Worm (Caenorhabditis elegans) whole organism, L2 larva: ENCODE measurements around the gene F37C12.14.

Experiments used
- C34F6.9 ChIP-seq: fragments of 150-350 bp; optimal IDR thresholded peaks from 2 replicates; lab custom pipeline; 2014; ENCODE audit warnings: missing biosample characterization, missing genetic modification characterization
- F13H6.1 ChIP-seq: sonication (generic microtip); optimal IDR thresholded peaks from 2 replicates; lab custom pipeline; 2016; ENCODE audit warnings: missing genetic modification characterization, missing compliant biosample characterization
- R02D3.7 ChIP-seq: fragments of 150-350 bp; optimal IDR thresholded peaks from 2 replicates; lab custom pipeline; 2014; ENCODE audit warnings: missing biosample characterization, missing genetic modification characterization
- Y55F3AM.14 ChIP-seq: fragments of 200-800 bp; sonication (Bioruptor generic); optimal IDR thresholded peaks from 2 replicates; lab custom pipeline; 2018; ENCODE audit warnings: mild to moderate bottlenecking, missing genetic modification characterization, missing compliant biosample characterization
- ZK546.5 ChIP-seq: sonication (generic microtip); optimal IDR thresholded peaks from 2 replicates; lab custom pipeline; 2017; ENCODE audit warnings: missing biosample characterization, missing genetic modification characterization
- alr-1 ChIP-seq: fragments of 150-350 bp; optimal IDR thresholded peaks from 2 replicates; lab custom pipeline; 2014; ENCODE audit warnings: missing biosample characterization, missing genetic modification characterization
- aly-2 ChIP-seq: fragments of 150-350 bp; optimal IDR thresholded peaks from 2 replicates; lab custom pipeline; 2014; ENCODE audit warnings: missing biosample characterization, missing genetic modification characterization
- ama-1 ChIP-seq: fragments of 150-350 bp; optimal IDR thresholded peaks from 2 replicates; lab custom pipeline; 2018; ENCODE audit warnings: inconsistent platforms
- blmp-1 ChIP-seq: sonication (generic microtip); optimal IDR thresholded peaks from 2 replicates; lab custom pipeline; 2017; ENCODE audit warnings: missing genetic modification characterization, mild to moderate bottlenecking, missing compliant biosample characterization, antibody characterized with exemption, moderate library complexity; ENCODE audit not compliant: insufficient read depth
- ceh-16 ChIP-seq: fragments of 150-350 bp; optimal IDR thresholded peaks from 2 replicates; lab custom pipeline; 2014; ENCODE audit warnings: missing biosample characterization, missing genetic modification characterization
- ceh-82 ChIP-seq: fragments of 150-350 bp; optimal IDR thresholded peaks from 2 replicates; lab custom pipeline; 2014; ENCODE audit warnings: missing biosample characterization, missing genetic modification characterization
- crh-2 ChIP-seq: sonication (generic microtip); optimal IDR thresholded peaks from 2 replicates; lab custom pipeline; 2017; ENCODE audit warnings: missing biosample characterization, missing genetic modification characterization
- dmd-4 ChIP-seq: sonication (generic microtip); optimal IDR thresholded peaks from 2 replicates; lab custom pipeline; 2017; ENCODE audit warnings: missing biosample characterization, missing genetic modification characterization
- egl-27 ChIP-seq: sonication (generic microtip); optimal IDR thresholded peaks from 3 replicates; lab custom pipeline; 2017; ENCODE audit warnings: missing biosample characterization, missing genetic modification reagents, missing genetic modification characterization
- elt-1 ChIP-seq: fragments of 150-350 bp; optimal IDR thresholded peaks from 2 replicates; lab custom pipeline; 2014; ENCODE audit warnings: missing biosample characterization, missing genetic modification characterization
- elt-3 ChIP-seq: sonication (generic microtip); optimal IDR thresholded peaks from 2 replicates; lab custom pipeline; 2017; ENCODE audit warnings: missing biosample characterization, missing genetic modification characterization
- fos-1 ChIP-seq: fragments of 150-350 bp; optimal IDR thresholded peaks from 2 replicates; lab custom pipeline; 2014; ENCODE audit warnings: missing biosample characterization, missing genetic modification characterization
- gmeb-1 ChIP-seq: fragments of 150-350 bp; optimal IDR thresholded peaks from 2 replicates; lab custom pipeline; 2014; ENCODE audit warnings: missing biosample characterization, missing genetic modification characterization
- lin-11 ChIP-seq: fragments of 150-350 bp; sonication (generic microtip); optimal IDR thresholded peaks from 2 replicates; lab custom pipeline; 2014; ENCODE audit warnings: missing biosample characterization, missing genetic modification characterization, inconsistent platforms, mixed read lengths
- lin-13 ChIP-seq: fragments of 150-350 bp; optimal IDR thresholded peaks from 2 replicates; lab custom pipeline; 2014; ENCODE audit warnings: missing biosample characterization, missing genetic modification reagents, missing genetic modification characterization
- lin-39 ChIP-seq: fragments of 150-350 bp; optimal IDR thresholded peaks from 2 replicates; lab custom pipeline; 2014; ENCODE audit warnings: missing biosample characterization, missing genetic modification reagents, missing genetic modification characterization
- lsy-2 ChIP-seq, 2 experiments: fragments of 150-350 bp in 1 of 2; sonication (generic microtip) in 1 of 2; optimal IDR thresholded peaks; 2 replicates each; lab custom pipeline; 2014 to 2017; ENCODE audit warnings: missing biosample characterization in 2 of 2, missing genetic modification characterization in 2 of 2
- mab-5 ChIP-seq: fragments of 150-350 bp; optimal IDR thresholded peaks from 2 replicates; lab custom pipeline; 2014; ENCODE audit warnings: missing biosample characterization, missing genetic modification characterization
- mbf-1 ChIP-seq: sonication (generic microtip); optimal IDR thresholded peaks from 2 replicates; lab custom pipeline; 2017; ENCODE audit warnings: missing biosample characterization, missing genetic modification characterization
- mdl-1 ChIP-seq, 2 experiments: fragments of 150-350 bp in 1 of 2; sonication (generic microtip) in 1 of 2; optimal IDR thresholded peaks; 2 replicates each; lab custom pipeline; 2017; ENCODE audit warnings: missing biosample characterization in 2 of 2, missing genetic modification characterization in 2 of 2
- nhr-10 ChIP-seq: sonication (generic microtip); optimal IDR thresholded peaks from 2 replicates; lab custom pipeline; 2017; ENCODE audit warnings: missing biosample characterization, missing genetic modification characterization
- nhr-11 ChIP-seq: fragments of 150-350 bp; optimal IDR thresholded peaks from 2 replicates; lab custom pipeline; 2014; ENCODE audit warnings: missing biosample characterization, missing genetic modification characterization
- nhr-12 ChIP-seq: fragments of 150-350 bp; optimal IDR thresholded peaks from 2 replicates; lab custom pipeline; 2014; ENCODE audit warnings: missing biosample characterization, missing genetic modification characterization
- nhr-129 ChIP-seq: fragments of 150-350 bp; optimal IDR thresholded peaks from 2 replicates; lab custom pipeline; 2014; ENCODE audit warnings: missing biosample characterization, missing genetic modification characterization
- nhr-21 ChIP-seq: fragments of 150-350 bp; optimal IDR thresholded peaks from 2 replicates; lab custom pipeline; 2014; ENCODE audit warnings: missing biosample characterization, missing genetic modification characterization
- nhr-23 ChIP-seq: fragments of 150-350 bp; optimal IDR thresholded peaks from 2 replicates; lab custom pipeline; 2014; ENCODE audit warnings: missing biosample characterization, missing genetic modification reagents, missing genetic modification characterization
- nhr-237 ChIP-seq: fragments of 150-350 bp; optimal IDR thresholded peaks from 2 replicates; lab custom pipeline; 2014; ENCODE audit warnings: missing biosample characterization, missing genetic modification characterization
- nhr-25 ChIP-seq: fragments of 150-350 bp; sonication (generic microtip); optimal IDR thresholded peaks from 3 replicates; lab custom pipeline; 2014; ENCODE audit warnings: missing biosample characterization, missing genetic modification characterization
- nhr-6 ChIP-seq: fragments of 150-350 bp; optimal IDR thresholded peaks from 2 replicates; lab custom pipeline; 2014; ENCODE audit warnings: missing biosample characterization, missing genetic modification characterization
- nhr-77 ChIP-seq: fragments of 150-350 bp; optimal IDR thresholded peaks from 2 replicates; lab custom pipeline; 2014; ENCODE audit warnings: missing biosample characterization, missing genetic modification characterization
- peb-1 ChIP-seq: fragments of 150-350 bp; optimal IDR thresholded peaks from 2 replicates; lab custom pipeline; 2014; ENCODE audit warnings: missing biosample characterization, missing genetic modification characterization
- sem-4 ChIP-seq: fragments of 150-350 bp; optimal IDR thresholded peaks from 2 replicates; lab custom pipeline; 2014; ENCODE audit warnings: missing biosample characterization, missing genetic modification reagents, missing genetic modification characterization
- skn-1 ChIP-seq: sonication (generic microtip); optimal IDR thresholded peaks from 2 replicates; lab custom pipeline; 2017; ENCODE audit warnings: missing biosample characterization, missing genetic modification characterization
- sma-3 ChIP-seq: sonication (generic microtip); optimal IDR thresholded peaks from 2 replicates; lab custom pipeline; 2016; ENCODE audit warnings: missing genetic modification reagents, missing genetic modification characterization, missing compliant biosample characterization
- sma-9 ChIP-seq, 2 experiments: fragments of 150-350 bp in 1 of 2; sonication (generic microtip) in 1 of 2; optimal IDR thresholded peaks; 2 replicates each; lab custom pipeline; 2014 to 2016; ENCODE audit warnings: missing genetic modification characterization in 2 of 2, mild to moderate bottlenecking in 1 of 2, missing biosample characterization in 1 of 2, missing compliant biosample characterization in 1 of 2, missing genetic modification reagents in 1 of 2, moderate library complexity in 1 of 2
- snpc-4 ChIP-seq: fragments of 150-350 bp; optimal IDR thresholded peaks from 2 replicates; lab custom pipeline; 2014; ENCODE audit warnings: missing biosample characterization, missing genetic modification characterization
- unc-39 ChIP-seq: fragments of 150-350 bp; optimal IDR thresholded peaks from 2 replicates; lab custom pipeline; 2014; ENCODE audit warnings: missing biosample characterization, missing genetic modification characterization
- unc-55 ChIP-seq: fragments of 150-350 bp; sonication (generic microtip); optimal IDR thresholded peaks from 3 replicates; lab custom pipeline; 2014; ENCODE audit warnings: missing biosample characterization, missing genetic modification reagents, missing genetic modification characterization
- ztf-1 ChIP-seq: fragments of 200-800 bp; sonication (Bioruptor generic); conservative IDR thresholded peaks from 2 replicates; pipeline ENCODE4 v1.3.6; 2022; ENCODE audit warnings: missing genetic modification characterization, missing compliant biosample characterization
- ztf-11 ChIP-seq: sonication (generic microtip); optimal IDR thresholded peaks from 2 replicates; lab custom pipeline; 2017; ENCODE audit warnings: missing biosample characterization, missing genetic modification characterization
- ztf-4 ChIP-seq: fragments of 150-350 bp; optimal IDR thresholded peaks from 2 replicates; lab custom pipeline; 2014; ENCODE audit warnings: missing biosample characterization, missing genetic modification characterization

The F37C12.14 gene

DNA sequence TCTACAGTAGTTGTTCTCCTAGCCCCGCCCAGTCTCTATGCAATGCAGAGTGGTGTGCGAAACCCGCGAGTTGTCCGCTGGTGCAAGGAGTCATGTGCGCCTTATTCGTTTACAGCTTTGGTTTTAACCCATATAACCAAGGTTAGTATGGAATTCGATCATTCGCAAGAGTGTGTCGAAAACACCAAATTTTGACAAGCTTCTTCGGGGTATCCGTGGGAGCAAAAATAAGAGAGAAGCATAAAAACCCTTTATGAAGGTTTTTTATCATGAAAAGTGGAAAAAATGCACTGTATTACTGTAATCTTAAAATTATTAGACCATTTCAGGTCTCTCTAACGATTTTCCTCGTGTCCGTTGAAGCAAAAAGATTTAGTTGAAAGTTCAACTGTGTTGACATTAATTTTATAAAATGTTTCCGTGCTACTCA lies 43.2 kb downstream of the F37C12.14 start:
- TF ChIP-seq peb-1 (tag; lab: Kevin White, UChicago) (no peak), ama-1 (lab: Kevin White, UChicago) (peak; percentile 76), nhr-12 (tag; lab: Kevin White, UChicago) (no peak), nhr-11 (tag; lab: Kevin White, UChicago) (no peak), sma-3 (peak; percentile 64), nhr-21 (peak; percentile 10), lin-11 (tag; lab: Kevin White, UChicago) (no peak), nhr-25 (tag; lab: Kevin White, UChicago) (peak; percentile 3), gmeb-1 (tag; lab: Kevin White, UChicago) (peak; percentile 64), nhr-6 (tag; lab: Kevin White, UChicago) (no peak), sma-9 (GFP tag; optimal IDR thresholded peaks at IDR 0.05; lab: Kevin White, UChicago) (peak; percentile 25), sma-9 (tag; optimal IDR thresholded peaks at IDR 0.05; lab: Kevin White, UChicago) (no peak), nhr-23 (tag; lab: Kevin White, UChicago) (no peak), lsy-2 (tag; optimal IDR thresholded peaks at IDR 0.05; lab: Kevin White, UChicago) (peak; percentile 36 to 45), F13H6.1 (tag; lab: Kevin White, UChicago) (peak; percentile 4), crh-2 (peak; percentile 34), ztf-4 (tag; lab: Kevin White, UChicago) (no peak), nhr-237 (tag; lab: Kevin White, UChicago) (no peak), snpc-4 (tag; lab: Kevin White, UChicago) (peak; percentile 95), mbf-1 (tag; lab: Kevin White, UChicago) (no peak), egl-27 (peak; percentile 25), R02D3.7 (tag; lab: Kevin White, UChicago) (no peak), mdl-1 (tag; optimal IDR thresholded peaks at IDR 0.05; lab: Kevin White, UChicago) (no peak)

DNA sequence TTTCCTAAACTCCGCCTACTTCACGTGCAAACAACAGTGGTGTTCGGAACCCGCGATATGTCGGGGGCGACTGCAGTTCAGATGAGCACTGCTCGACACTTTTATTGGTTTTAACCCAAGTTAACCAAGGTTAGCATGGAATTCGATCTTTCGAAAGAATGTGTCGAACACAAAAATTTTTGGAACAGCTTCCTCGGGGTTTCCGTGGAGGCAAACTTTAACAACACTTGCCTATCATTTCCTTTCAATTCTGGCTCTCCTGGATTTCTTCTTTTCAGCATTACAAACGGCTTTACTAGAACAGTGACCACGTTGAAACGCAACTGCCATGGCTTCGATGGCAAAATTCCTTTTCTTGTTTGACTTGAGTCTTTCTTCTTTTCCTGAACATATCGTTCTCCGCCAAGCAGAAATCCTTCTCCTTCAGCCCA lies 44.1 kb downstream of the F37C12.14 start:
- TF ChIP-seq fos-1 (tag; lab: Kevin White, UChicago) (peak; percentile 25), nhr-6 (tag; lab: Kevin White, UChicago) (no peak), lin-11 (tag; lab: Kevin White, UChicago) (no peak), mdl-1 (tag; optimal IDR thresholded peaks at IDR 0.05; lab: Kevin White, UChicago) (peak in 1 of 2 experiments; percentile 47), crh-2 (peak; percentile 56), nhr-11 (tag; lab: Kevin White, UChicago) (no peak), aly-2 (tag; lab: Kevin White, UChicago) (no peak), ama-1 (lab: Kevin White, UChicago) (peak; percentile 91), unc-39 (tag; lab: Kevin White, UChicago) (no peak), R02D3.7 (tag; lab: Kevin White, UChicago) (no peak), snpc-4 (tag; lab: Kevin White, UChicago) (peak; percentile 97), nhr-77 (tag; lab: Kevin White, UChicago) (no peak), ceh-82 (tag; lab: Kevin White, UChicago) (no peak), elt-1 (no peak), nhr-237 (tag; lab: Kevin White, UChicago) (no peak), elt-3 (no peak), skn-1 (no peak), nhr-25 (tag; lab: Kevin White, UChicago) (no peak), Y55F3AM.14 (no peak), blmp-1 (tag; lab: Kevin White, UChicago) (no peak), ZK546.5 (tag; lab: Kevin White, UChicago) (no peak), nhr-129 (tag; lab: Kevin White, UChicago) (peak; percentile 26), alr-1 (no peak), gmeb-1 (tag; lab: Kevin White, UChicago) (peak; percentile 72), lin-13 (GFP tag; lab: Kevin White, UChicago) (no peak), nhr-23 (tag; lab: Kevin White, UChicago) (no peak), mbf-1 (tag; lab: Kevin White, UChicago) (no peak), egl-27 (peak; percentile 70), C34F6.9 (tag; lab: Kevin White, UChicago) (no peak), nhr-21 (peak; percentile 25), ztf-4 (tag; lab: Kevin White, UChicago) (no peak), sma-3 (peak; percentile 31), lin-39 (tag; lab: Kevin White, UChicago) (no peak), sma-9 (GFP tag; optimal IDR thresholded peaks at IDR 0.05; lab: Kevin White, UChicago) (peak; percentile 77), sma-9 (tag; optimal IDR thresholded peaks at IDR 0.05; lab: Kevin White, UChicago) (no peak), dmd-4 (tag; lab: Kevin White, UChicago) (no peak), ceh-16 (tag; lab: Kevin White, UChicago) (no peak), nhr-10 (tag; lab: Kevin White, UChicago) (peak; percentile 38), unc-55 (GFP tag; lab: Kevin White, UChicago) (no peak), nhr-12 (tag; lab: Kevin White, UChicago) (no peak), peb-1 (tag; lab: Kevin White, UChicago) (no peak), ztf-1 (no peak), F13H6.1 (tag; lab: Kevin White, UChicago) (peak; percentile 39), lsy-2 (tag; optimal IDR thresholded peaks at IDR 0.05; lab: Kevin White, UChicago) (peak; percentile 12 to 58), sem-4 (tag; lab: Kevin White, UChicago) (no peak), ztf-11 (tag; lab: Kevin White, UChicago) (no peak), mab-5 (tag; lab: Kevin White, UChicago) (no peak)
